Worm (Caenorhabditis elegans): ENCODE data around the gene cln-3.3.

DNA sequence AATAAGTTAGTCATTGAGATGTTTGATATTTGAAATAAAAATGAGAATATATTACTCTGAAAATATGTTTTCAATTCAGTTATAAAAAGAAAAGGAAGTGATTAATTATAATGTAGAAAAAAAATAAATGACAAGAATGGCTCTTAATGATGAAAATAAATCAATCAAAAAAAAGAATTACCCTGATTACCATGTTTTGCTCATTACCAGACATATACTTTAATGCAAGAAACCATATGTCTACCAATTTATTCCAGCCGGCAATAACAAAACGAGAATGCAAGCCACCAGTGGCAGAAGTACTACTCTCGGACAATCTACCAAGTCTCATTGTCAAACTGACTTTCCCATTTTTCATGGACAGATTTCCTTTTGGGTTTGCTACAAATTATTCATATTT, 935 bp downstream of the cln-3.3 start:
- no peak for TF ChIP-seq aly-2 (tag; optimal IDR thresholded peaks at IDR 0.05)
- TF ChIP-seq nhr-6 (tag; optimal IDR thresholded peaks at IDR 0.05) = no peak
- no peak for TF ChIP-seq nhr-11 (tag; optimal IDR thresholded peaks at IDR 0.05)
- TF ChIP-seq skn-1 (tag; optimal IDR thresholded peaks at IDR 0.05) = no peak
- TF ChIP-seq unc-55 (GFP tag; optimal IDR thresholded peaks at IDR 0.05) = no peak
- no peak for TF ChIP-seq ztf-11 (tag; optimal IDR thresholded peaks at IDR 0.05)
- TF ChIP-seq ama-1 (optimal IDR thresholded peaks at IDR 0.05) = no peak
